Fruit fly (Drosophila melanogaster): ENCODE measurements around the gene DopEcR.

DNA sequence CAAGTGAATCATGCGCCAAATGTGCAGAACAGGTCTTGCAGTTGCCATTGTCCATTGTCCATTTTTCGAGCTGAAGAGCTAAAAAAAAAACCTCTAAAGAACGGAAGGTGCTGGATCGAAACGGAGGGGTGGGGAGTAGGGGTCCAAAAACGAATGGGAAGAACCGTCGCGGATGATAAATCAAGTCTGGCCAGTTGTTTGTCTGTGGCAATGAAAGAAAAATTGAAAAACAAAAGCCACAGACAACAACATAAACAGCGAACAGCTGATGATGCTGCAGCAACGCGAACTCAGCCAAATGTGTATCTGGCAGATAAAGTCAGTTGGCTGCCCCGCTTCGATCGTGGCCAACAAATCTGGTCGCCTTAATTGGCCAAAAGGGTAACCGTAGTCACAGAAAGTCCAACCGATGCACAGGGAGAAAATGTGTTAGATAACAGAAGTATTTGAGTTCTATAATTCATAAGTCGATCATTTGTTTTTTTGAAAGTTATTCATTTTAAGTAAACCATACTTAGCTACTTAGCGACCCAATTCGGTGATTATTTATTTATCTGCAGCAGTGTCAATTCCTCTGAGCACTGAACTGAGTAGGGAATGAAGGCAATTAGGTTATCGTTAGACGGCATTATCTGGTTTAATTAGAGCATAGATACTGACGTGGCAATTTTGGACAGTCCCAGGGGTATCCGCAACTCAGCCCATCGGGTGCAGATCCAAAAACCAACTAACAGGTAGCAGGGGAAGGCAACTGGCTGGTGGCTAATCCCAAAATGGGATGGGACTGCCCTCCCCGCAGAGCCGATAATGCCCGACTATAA, 28.3 kb upstream of the DopEcR start:
- TF ChIP-seq insv (optimal IDR thresholded peaks at IDR 0.05) (no peak), psq (optimal IDR thresholded peaks at IDR 0.05) (no peak), h (optimal IDR thresholded peaks at IDR 0.05) (no peak)

Data from Kc167 (cell line).